Fruit fly (Drosophila melanogaster) whole organism, pupa: Measurements from ENCODE around the gene CycT.

Source experiments
- CG10348 ChIP-seq: fragments of 200-800 bp; sonication (Bioruptor generic); IDR thresholded peaks from 2 replicates; pipeline ENCODE4 v1.3.6; 2022; ENCODE audit warnings: missing biosample characterization, missing genetic modification characterization
- CG14655 ChIP-seq: fragments of 200-800 bp; sonication (Bioruptor generic); optimal IDR thresholded peaks from 3 replicates; lab custom pipeline; 2017; ENCODE audit warnings: mild to moderate bottlenecking, missing biosample characterization, missing genetic modification reagents, missing genetic modification characterization
- CG32121 ChIP-seq: fragments of 200-800 bp; sonication (Bioruptor generic); IDR thresholded peaks from 2 replicates; pipeline ENCODE4 v1.3.6; 2022; ENCODE audit warnings: missing biosample characterization, missing genetic modification characterization
- CG34367 ChIP-seq: fragments of 200-800 bp; sonication (Bioruptor generic); optimal IDR thresholded peaks from 2 replicates; lab custom pipeline; 2018; ENCODE audit warnings: missing biosample characterization, mild to moderate bottlenecking, missing genetic modification characterization
- CG8301 ChIP-seq: fragments of 200-800 bp; sonication (Bioruptor generic); optimal IDR thresholded peaks from 2 replicates; lab custom pipeline; 2018; ENCODE audit warnings: missing biosample characterization, mild to moderate bottlenecking, missing genetic modification characterization
- EcR ChIP-seq: fragments of 200-800 bp; sonication (Bioruptor generic); optimal IDR thresholded peaks from 3 replicates; lab custom pipeline; 2019; ENCODE audit warnings: missing biosample characterization, missing genetic modification characterization, mild to moderate bottlenecking, moderate library complexity, missing genetic modification reagents
- Pif1A ChIP-seq: fragments of 200-800 bp; sonication (Bioruptor generic); optimal IDR thresholded peaks from 3 replicates; lab custom pipeline; 2016; ENCODE audit warnings: missing biosample characterization, missing genetic modification characterization
- fd96Ca ChIP-seq: fragments of 200-800 bp; sonication (Bioruptor generic); IDR thresholded peaks from 3 replicates; pipeline ENCODE4 v1.3.6; 2022; ENCODE audit warnings: missing biosample characterization, missing genetic modification characterization
- gl ChIP-seq: fragments of 200-800 bp; sonication (Bioruptor generic); optimal IDR thresholded peaks from 2 replicates; lab custom pipeline; 2018; ENCODE audit warnings: missing biosample characterization, mild to moderate bottlenecking, missing genetic modification characterization
- rn ChIP-seq: fragments of 200-800 bp; sonication (Bioruptor generic); IDR thresholded peaks from 2 replicates; pipeline ENCODE4 v1.3.6; 2022; ENCODE audit warnings: missing biosample characterization, missing genetic modification characterization

- TF ChIP-seq CG34367 (tag; lab: Kevin White, UChicago) (no peak), rn (no peak), CG10348 (no peak), EcR (GFP tag; lab: Kevin White, UChicago) (no peak), gl (tag; lab: Kevin White, UChicago) (no peak), CG14655 (GFP tag; lab: Kevin White, UChicago) (no peak), CG32121 (GFP tag; lab: Robert Waterston, UW) (no peak), CG8301 (tag; lab: Kevin White, UChicago) (no peak), Pif1A (GFP tag; lab: Kevin White, UChicago) (no peak), fd96Ca (GFP tag; lab: Robert Waterston, UW) (no peak)
These were observed 33.6 kb upstream of the CycT start for dm6 chr3L:17591217-17591467.
